Worm (Caenorhabditis elegans) whole organism, young adult: Measurements from ENCODE around the gene skp-1.

Experiments used
- F22D6.2 ChIP-seq: sonication (generic microtip); optimal IDR thresholded peaks from 2 replicates; lab custom pipeline; 2016; ENCODE audit warnings: mild to moderate bottlenecking, missing genetic modification characterization, missing compliant biosample characterization
- efl-1 ChIP-seq: fragments of 150-350 bp; optimal IDR thresholded peaks from 2 replicates; lab custom pipeline; 2014; ENCODE audit warnings: missing biosample characterization, missing genetic modification reagents, missing genetic modification characterization
- mel-28 ChIP-seq: sonication (generic microtip); optimal IDR thresholded peaks from 2 replicates; lab custom pipeline; 2016; ENCODE audit warnings: borderline replicate concordance, mild to moderate bottlenecking, missing genetic modification characterization, missing compliant biosample characterization
- mxl-1 ChIP-seq: sonication (generic microtip); optimal IDR thresholded peaks from 2 replicates; lab custom pipeline; 2016; ENCODE audit warnings: missing genetic modification characterization, missing compliant biosample characterization
- snpc-1.1 ChIP-seq: sonication (generic microtip); optimal IDR thresholded peaks from 2 replicates; lab custom pipeline; 2017; ENCODE audit warnings: missing genetic modification characterization, mild to moderate bottlenecking, missing compliant biosample characterization, antibody characterized with exemption, moderate library complexity, missing genotype, missing genetic modification reagents; ENCODE audit not compliant: insufficient read depth
- unc-62 ChIP-seq: fragments of 150-350 bp; optimal IDR thresholded peaks from 2 replicates; lab custom pipeline; 2014; ENCODE audit warnings: missing biosample characterization, missing genetic modification reagents, missing genetic modification characterization

DNA sequence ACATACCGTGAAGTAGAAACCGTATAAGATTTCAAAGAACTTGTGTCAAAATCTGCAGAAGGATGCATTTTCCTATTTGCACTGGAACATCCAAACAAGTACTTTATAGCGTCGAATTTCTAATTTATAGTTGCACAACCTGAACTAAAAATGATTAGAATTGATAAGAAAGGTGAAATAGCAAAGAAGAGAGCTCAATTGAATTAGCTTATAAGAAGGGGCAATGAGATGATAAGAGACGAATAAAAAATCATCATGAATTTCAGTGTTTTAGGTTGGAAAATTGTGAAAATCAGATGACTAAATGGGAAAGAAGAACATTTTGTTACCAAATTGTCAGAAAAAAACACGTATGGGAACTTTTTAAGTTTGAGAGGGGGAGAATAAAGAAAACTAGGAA lies 46.3 kb downstream of the skp-1 start, which contains the start of gene W05E10.1:
- TF ChIP-seq F22D6.2 (tag; lab: Kevin White, UChicago), result no peak
- no peak for TF ChIP-seq unc-62 (GFP tag; lab: Kevin White, UChicago)
- TF ChIP-seq mel-28 (tag; lab: Kevin White, UChicago), result no peak
- no peak for TF ChIP-seq efl-1 (GFP tag; lab: Kevin White, UChicago)
- no peak for TF ChIP-seq mxl-1 (tag; lab: Kevin White, UChicago)
- no peak for TF ChIP-seq snpc-1.1 (tag; lab: Kevin White, UChicago)
